Worm (Caenorhabditis elegans) whole organism, early embryonic: ENCODE results near the gene K10D11.6.

Source experiments
- B0310.2 ChIP-seq: sonication (generic microtip); optimal IDR thresholded peaks from 2 replicates; lab custom pipeline; 2016; ENCODE audit warnings: mild to moderate bottlenecking, missing genetic modification characterization, missing compliant biosample characterization
- F13C5.2 ChIP-seq: sonication (generic microtip); optimal IDR thresholded peaks from 2 replicates; lab custom pipeline; 2017; ENCODE audit warnings: mild to moderate bottlenecking, missing genetic modification characterization, inconsistent platforms, missing compliant biosample characterization
- aly-1 ChIP-seq: sonication (generic microtip); optimal IDR thresholded peaks from 2 replicates; lab custom pipeline; 2016; ENCODE audit warnings: missing genetic modification characterization, missing compliant biosample characterization
- ama-1 ChIP-seq: fragments of 150-350 bp; optimal IDR thresholded peaks from 2 replicates; lab custom pipeline; 2014
- ceh-13 ChIP-seq: fragments of 200-800 bp; sonication (Bioruptor generic); optimal IDR thresholded peaks from 2 replicates; lab custom pipeline; 2018; ENCODE audit warnings: mild to moderate bottlenecking, missing genetic modification characterization, missing compliant biosample characterization
- ceh-36 ChIP-seq: sonication (generic microtip); optimal IDR thresholded peaks from 2 replicates; lab custom pipeline; 2016; ENCODE audit warnings: missing genetic modification characterization, inconsistent platforms, missing compliant biosample characterization
- ets-7 ChIP-seq: sonication (generic microtip); optimal IDR thresholded peaks from 2 replicates; lab custom pipeline; 2016; ENCODE audit warnings: missing genotype, missing genetic modification characterization, missing compliant biosample characterization
- flt-1 ChIP-seq: fragments of 200-800 bp; sonication (Bioruptor generic); IDR thresholded peaks from 2 replicates; pipeline ENCODE4 v1.3.6; 2022; ENCODE audit warnings: missing genetic modification characterization, missing compliant biosample characterization
- hmbx-1 ChIP-seq: sonication (generic microtip); optimal IDR thresholded peaks from 2 replicates; lab custom pipeline; 2016; ENCODE audit warnings: mild to moderate bottlenecking, missing genetic modification characterization, missing compliant biosample characterization
- hmg-4 ChIP-seq: fragments of 200-800 bp; sonication (Bioruptor generic); optimal IDR thresholded peaks from 2 replicates; lab custom pipeline; 2018; ENCODE audit warnings: mild to moderate bottlenecking, missing genetic modification characterization, missing compliant biosample characterization
- hnd-1 ChIP-seq: sonication (generic microtip); optimal IDR thresholded peaks from 2 replicates; lab custom pipeline; 2016; ENCODE audit warnings: missing genetic modification characterization, missing compliant biosample characterization
- pes-1 ChIP-seq: fragments of 200-800 bp; sonication (Bioruptor generic); IDR thresholded peaks from 2 replicates; pipeline ENCODE4 v1.3.6; 2022; ENCODE audit warnings: missing genetic modification reagents, missing genetic modification characterization, missing compliant biosample characterization
- scrt-1 ChIP-seq: fragments of 200-800 bp; sonication (Bioruptor generic); IDR thresholded peaks from 2 replicates; pipeline ENCODE4 v1.3.6; 2022; ENCODE audit warnings: missing genetic modification characterization, missing compliant biosample characterization
- sea-1 ChIP-seq: fragments of 200-800 bp; sonication (Bioruptor generic); conservative IDR thresholded peaks from 2 replicates; pipeline ENCODE4 v1.3.6; 2022; ENCODE audit warnings: missing genetic modification characterization, missing compliant biosample characterization
- tbx-11 ChIP-seq: fragments of 200-800 bp; sonication (Bioruptor generic); IDR thresholded peaks from 2 replicates; pipeline ENCODE4 v1.3.6; 2022; ENCODE audit warnings: missing genetic modification characterization, missing compliant biosample characterization
- tbx-37 ChIP-seq: fragments of 200-800 bp; sonication (Bioruptor generic); conservative IDR thresholded peaks from 2 replicates; pipeline ENCODE4 v1.3.6; 2022; ENCODE audit warnings: missing genetic modification reagents, missing genetic modification characterization, missing compliant biosample characterization
- tra-4 ChIP-seq: sonication (generic microtip); optimal IDR thresholded peaks from 2 replicates; lab custom pipeline; 2017; ENCODE audit warnings: missing genetic modification characterization, missing compliant biosample characterization

Gene K10D11.6

DNA sequence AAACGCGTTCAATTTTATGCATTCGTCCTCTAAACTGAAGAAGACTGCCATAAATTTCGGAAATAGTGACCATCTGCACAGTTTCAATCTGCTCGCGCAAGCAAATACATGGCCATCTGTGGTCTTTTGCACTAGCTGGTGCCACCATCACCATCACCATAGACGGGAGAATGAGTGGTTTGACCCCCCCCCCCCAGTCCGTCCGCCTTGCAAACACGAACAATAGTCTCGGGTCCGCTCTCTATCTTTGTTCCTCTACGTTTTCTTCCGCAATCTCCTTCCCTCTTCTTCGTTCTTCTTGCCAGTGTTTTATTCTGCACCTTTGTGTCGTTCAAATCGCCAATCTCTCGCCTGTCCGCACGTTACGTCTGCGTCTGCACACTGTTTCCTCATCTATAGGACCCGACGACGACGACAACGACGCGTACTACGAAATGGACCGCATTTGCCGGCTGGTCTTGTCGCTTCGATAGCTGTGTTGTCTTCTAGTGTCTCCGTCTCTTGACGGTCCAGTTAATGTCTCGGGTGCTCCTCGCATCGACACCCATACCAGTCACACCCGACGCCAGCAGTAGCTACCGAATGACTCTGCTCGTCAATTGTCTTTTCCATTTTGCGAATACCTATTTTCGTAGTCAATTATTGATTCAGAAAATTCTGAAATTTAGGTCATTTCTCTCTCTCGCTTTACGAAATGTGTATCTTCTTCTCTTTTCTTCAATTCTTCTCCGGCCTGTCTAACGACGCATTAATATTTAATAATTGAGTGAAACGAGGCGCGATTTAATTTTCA is 40.6 kb upstream of the K10D11.6 start:
- TF ChIP-seq hnd-1 (tag; lab: Kevin White, UChicago): no peak
- no peak for TF ChIP-seq flt-1 (GFP tag; lab: Robert Waterston, UW)
- no peak for TF ChIP-seq ceh-13 (GFP tag; lab: Kevin White, UChicago)
- TF ChIP-seq aly-1 (tag; lab: Kevin White, UChicago): no peak
- no peak for TF ChIP-seq ceh-36 (tag; lab: Kevin White, UChicago)
- TF ChIP-seq sea-1 (GFP tag; lab: Robert Waterston, UW): no peak
- TF ChIP-seq ama-1: no peak
- TF ChIP-seq F13C5.2 (tag; lab: Kevin White, UChicago): peak; percentile 77
- no peak for TF ChIP-seq B0310.2
- no peak for TF ChIP-seq tbx-37 (GFP tag; lab: Robert Waterston, UW)
- TF ChIP-seq hmg-4: peak; percentile 91
- no peak for TF ChIP-seq tra-4 (tag; lab: Kevin White, UChicago)
- TF ChIP-seq pes-1 (GFP tag; lab: Robert Waterston, UW): 0 out of 2 replicates have a peak, but pooled peaks have one; percentile 19
- peak; percentile 46 for TF ChIP-seq ets-7 (tag; lab: Kevin White, UChicago)
- no peak for TF ChIP-seq hmbx-1 (tag; lab: Kevin White, UChicago)
- TF ChIP-seq scrt-1 (GFP tag; lab: Robert Waterston, UW): no peak
- TF ChIP-seq tbx-11 (GFP tag; lab: Robert Waterston, UW): no peak

DNA sequence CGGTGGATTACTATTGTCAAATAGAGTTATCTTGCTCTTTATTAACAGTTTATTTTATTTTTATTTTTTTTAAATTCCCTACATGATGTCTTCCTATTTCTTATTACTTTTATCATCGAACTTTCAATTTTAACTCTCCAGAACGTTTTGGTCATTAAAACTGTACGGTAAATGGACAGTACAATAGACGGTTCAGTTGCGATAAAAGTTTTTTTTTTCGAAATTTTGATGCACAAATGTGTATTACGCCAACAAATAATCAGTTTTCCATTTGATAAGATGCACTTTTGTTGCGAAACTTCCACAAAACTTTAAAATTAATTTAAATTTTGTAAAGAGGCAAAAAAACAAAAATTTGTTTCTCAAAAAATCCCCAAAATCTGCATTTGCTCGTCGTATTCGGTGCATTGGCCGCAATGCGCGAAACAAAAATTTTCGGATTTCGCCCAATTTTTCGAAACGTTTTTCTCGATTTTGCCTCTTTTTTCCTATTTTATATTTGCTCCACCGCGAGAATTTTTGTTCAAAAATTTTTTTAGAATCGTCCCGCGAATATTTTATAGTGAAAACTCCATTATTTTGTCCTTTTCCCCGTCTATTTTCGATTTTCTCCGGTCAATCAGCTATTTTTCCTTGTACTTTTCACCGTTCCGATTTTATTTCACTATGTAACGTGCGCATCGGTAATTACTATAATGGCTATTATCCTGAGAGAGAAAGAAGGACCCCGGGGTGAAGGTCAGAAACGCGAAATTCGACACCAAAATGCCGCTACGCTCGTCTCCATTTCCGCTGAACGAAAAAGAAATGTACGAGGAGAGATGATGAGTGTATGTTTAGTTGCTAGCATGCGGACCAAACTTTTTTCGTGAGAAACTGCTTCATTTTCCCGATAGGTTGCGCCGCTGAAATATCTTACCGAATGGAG is 39.8 kb upstream of the K10D11.6 start:
- TF ChIP-seq aly-1 (tag; lab: Kevin White, UChicago) (no peak), tra-4 (tag; lab: Kevin White, UChicago) (no peak), ceh-13 (GFP tag; lab: Kevin White, UChicago) (no peak), hmg-4 (no peak), pes-1 (GFP tag; lab: Robert Waterston, UW) (no peak), F13C5.2 (tag; lab: Kevin White, UChicago) (no peak), tbx-11 (GFP tag; lab: Robert Waterston, UW) (no peak)

DNA sequence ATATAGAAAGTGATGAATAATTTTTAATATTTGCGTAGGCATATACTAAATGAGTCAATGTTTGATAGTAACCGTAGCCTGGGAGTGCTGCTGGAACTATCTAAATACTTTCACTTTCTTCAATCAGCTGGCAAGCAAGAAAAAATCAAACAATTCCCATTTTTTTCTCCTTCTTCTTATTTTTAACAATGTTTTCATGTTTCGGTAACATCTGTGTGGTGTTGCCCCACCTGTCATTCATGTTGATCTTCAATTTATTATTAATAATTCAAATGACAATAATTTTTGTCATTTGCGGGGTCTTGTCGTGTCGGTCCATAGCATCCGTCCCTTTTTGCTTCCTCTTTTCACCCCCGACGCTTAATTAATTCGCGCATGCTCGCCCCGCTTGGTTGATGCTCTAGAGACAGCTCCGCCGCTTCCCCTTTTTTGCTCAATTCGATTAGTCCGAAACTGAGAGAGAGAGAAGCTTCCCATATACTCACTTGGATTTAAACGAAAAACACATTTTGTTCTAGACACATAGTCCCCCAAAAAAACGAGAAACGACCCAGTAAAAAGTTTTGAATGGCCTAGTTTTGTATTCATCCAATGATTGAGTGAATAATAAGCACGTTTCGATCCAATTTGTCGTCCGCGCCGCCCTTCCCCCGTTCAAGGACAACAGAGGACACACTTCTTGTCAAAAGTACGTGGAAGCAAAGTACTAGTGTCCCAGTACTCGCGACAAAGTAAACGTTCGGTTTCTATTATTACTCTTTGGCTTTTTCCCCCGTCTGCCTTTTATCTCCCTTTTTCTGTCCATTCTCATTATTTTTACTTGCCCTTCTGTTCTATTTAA is 38.8 kb upstream of the K10D11.6 start:
- TF ChIP-seq B0310.2 (no peak), hmg-4 (peak; percentile 16), hmbx-1 (tag; lab: Kevin White, UChicago) (no peak), sea-1 (GFP tag; lab: Robert Waterston, UW) (0 out of 2 replicates have a peak, but pooled peaks have one; percentile 18), tbx-11 (GFP tag; lab: Robert Waterston, UW) (no peak), tbx-37 (GFP tag; lab: Robert Waterston, UW) (no peak), scrt-1 (GFP tag; lab: Robert Waterston, UW) (no peak), aly-1 (tag; lab: Kevin White, UChicago) (no peak)

DNA sequence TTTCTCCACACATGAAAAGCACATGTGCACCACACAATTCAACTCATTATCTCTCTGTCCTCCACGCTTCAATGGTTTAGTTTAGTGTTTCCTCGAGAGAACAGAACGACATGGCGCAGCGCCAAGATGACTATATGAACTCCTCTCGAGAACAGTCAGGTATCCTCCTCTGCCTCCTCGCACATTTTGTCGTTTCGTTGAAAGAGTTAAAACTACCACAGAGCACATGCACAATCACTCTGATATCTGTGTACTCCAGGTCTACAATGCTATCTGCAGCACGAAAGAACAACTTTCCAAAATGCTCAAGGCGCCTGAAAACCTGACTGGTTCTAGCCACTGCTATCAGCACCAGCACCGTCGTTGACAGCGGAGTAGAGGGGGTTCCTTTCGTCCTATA is 37.5 kb upstream of the K10D11.6 start:
- no peak for TF ChIP-seq aly-1 (tag; lab: Kevin White, UChicago)
- no peak for TF ChIP-seq tra-4 (tag; lab: Kevin White, UChicago)
- no peak for TF ChIP-seq scrt-1 (GFP tag; lab: Robert Waterston, UW)
- no peak for TF ChIP-seq ceh-13 (GFP tag; lab: Kevin White, UChicago)
- TF ChIP-seq hmg-4: no peak

DNA sequence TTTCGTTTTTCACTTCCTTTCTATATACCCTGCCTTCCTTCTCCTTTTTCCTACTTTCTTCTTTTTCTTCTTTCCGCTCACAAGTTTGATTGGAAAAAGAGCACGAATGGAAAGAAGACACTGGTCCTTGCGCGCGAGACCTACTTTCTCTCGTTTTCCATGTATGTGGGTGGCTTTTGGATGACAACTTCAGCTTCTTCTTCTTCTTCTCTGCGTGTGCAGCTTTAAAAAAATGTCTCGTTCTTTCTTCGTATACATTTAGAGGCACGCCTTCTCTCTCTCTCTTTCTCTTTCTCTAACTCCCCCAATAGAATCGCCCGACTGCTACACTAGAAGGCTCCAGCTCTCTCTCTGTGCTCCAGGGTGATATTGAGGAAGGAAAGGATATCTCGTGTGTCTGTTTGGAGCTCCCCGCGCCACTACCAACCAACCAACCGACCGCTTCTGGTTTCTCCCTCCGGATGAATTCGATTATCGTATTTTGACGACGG is 36.6 kb upstream of the K10D11.6 start:
- TF ChIP-seq scrt-1 (GFP tag; lab: Robert Waterston, UW) (no peak), tbx-37 (GFP tag; lab: Robert Waterston, UW) (no peak), hmg-4 (no peak), flt-1 (GFP tag; lab: Robert Waterston, UW) (no peak), F13C5.2 (tag; lab: Kevin White, UChicago) (no peak), pes-1 (GFP tag; lab: Robert Waterston, UW) (no peak), ceh-36 (tag; lab: Kevin White, UChicago) (no peak), B0310.2 (no peak), ceh-13 (GFP tag; lab: Kevin White, UChicago) (no peak), hmbx-1 (tag; lab: Kevin White, UChicago) (no peak), tbx-11 (GFP tag; lab: Robert Waterston, UW) (no peak)

DNA sequence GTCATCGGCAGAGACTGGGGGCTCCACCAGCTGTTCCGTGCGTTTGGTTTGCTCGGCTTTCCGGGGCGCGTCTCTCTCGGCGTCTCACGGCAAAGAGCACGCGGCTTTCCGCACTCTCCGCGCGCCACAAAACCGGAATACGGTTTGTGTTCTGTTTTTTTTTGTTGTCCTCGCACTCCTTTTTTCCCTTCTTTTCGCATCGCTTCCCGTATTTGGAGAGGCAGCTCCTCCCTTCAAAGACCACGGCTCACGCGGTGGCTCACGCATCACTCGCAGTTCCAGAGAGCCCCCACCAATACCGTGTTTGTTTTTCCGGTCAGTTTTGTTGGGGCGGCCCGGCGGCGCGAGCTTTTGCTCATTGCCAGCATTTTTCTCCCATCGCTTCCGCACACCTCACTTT is 33.6 kb upstream of the K10D11.6 start:
- TF ChIP-seq ets-7 (tag; lab: Kevin White, UChicago): no peak
- TF ChIP-seq hmg-4: peak; percentile 16
- TF ChIP-seq ceh-36 (tag; lab: Kevin White, UChicago): no peak
- no peak for TF ChIP-seq hmbx-1 (tag; lab: Kevin White, UChicago)
- TF ChIP-seq ceh-13 (GFP tag; lab: Kevin White, UChicago): no peak
- no peak for TF ChIP-seq scrt-1 (GFP tag; lab: Robert Waterston, UW)
- TF ChIP-seq hnd-1 (tag; lab: Kevin White, UChicago): no peak
- TF ChIP-seq pes-1 (GFP tag; lab: Robert Waterston, UW): 0 out of 2 replicates have a peak, but pooled peaks have one; percentile 15
- no peak for TF ChIP-seq sea-1 (GFP tag; lab: Robert Waterston, UW)
- no peak for TF ChIP-seq tbx-11 (GFP tag; lab: Robert Waterston, UW)
- no peak for TF ChIP-seq tbx-37 (GFP tag; lab: Robert Waterston, UW)
